Worm (Caenorhabditis elegans) whole organism, L1 larva: ENCODE measurements around the gene sre-37.

Experiments used
- aly-2 ChIP-seq: fragments of 150-350 bp; optimal IDR thresholded peaks from 2 replicates; lab custom pipeline; 2014; ENCODE audit warnings: missing biosample characterization, missing genetic modification characterization
- ceh-82 ChIP-seq, 3 experiments: fragments of 150-350 bp in 1 of 3; sonication (generic microtip) in 2 of 3; optimal IDR thresholded peaks; 2 replicates each; lab custom pipeline; 2014 to 2017; ENCODE audit warnings: missing biosample characterization in 3 of 3, missing genetic modification characterization in 3 of 3
- ces-1 ChIP-seq: fragments of 150-350 bp; optimal IDR thresholded peaks from 2 replicates; lab custom pipeline; 2014; ENCODE audit warnings: missing biosample characterization, missing genetic modification reagents, missing genetic modification characterization
- dpl-1 ChIP-seq, 3 experiments: fragments of 150-350 bp in 2 of 3; sonication (generic microtip) in 1 of 3; optimal IDR thresholded peaks; 2 replicates each; lab custom pipeline; 2014 to 2017; ENCODE audit warnings: missing biosample characterization in 3 of 3, missing genetic modification characterization in 3 of 3, missing genetic modification reagents in 3 of 3
- dsc-1 ChIP-seq: sonication (generic microtip); optimal IDR thresholded peaks from 2 replicates; lab custom pipeline; 2016; ENCODE audit warnings: mild to moderate bottlenecking, missing genetic modification characterization, missing compliant biosample characterization
- elt-2 ChIP-seq: sonication (generic microtip); optimal IDR thresholded peaks from 2 replicates; lab custom pipeline; 2016; ENCODE audit warnings: missing genetic modification characterization, mild to moderate bottlenecking, inconsistent platforms, missing compliant biosample characterization, missing genetic modification reagents
- fos-1 ChIP-seq: fragments of 150-350 bp; optimal IDR thresholded peaks from 2 replicates; lab custom pipeline; 2014; ENCODE audit warnings: missing biosample characterization, missing genetic modification characterization
- jun-1 ChIP-seq: fragments of 150-350 bp; optimal IDR thresholded peaks from 2 replicates; lab custom pipeline; 2014; ENCODE audit warnings: missing biosample characterization, missing genetic modification reagents, missing genetic modification characterization
- lin-35 ChIP-seq, 2 experiments: fragments of 150-350 bp; optimal IDR thresholded peaks; 2 replicates each; lab custom pipeline; 2014; ENCODE audit warnings: missing biosample characterization in 2 of 2, missing genetic modification characterization in 2 of 2, missing genetic modification reagents in 2 of 2
- mdl-1 ChIP-seq, 2 experiments: fragments of 150-350 bp; optimal IDR thresholded peaks; 2 replicates each; lab custom pipeline; 2014 to 2017; ENCODE audit warnings: missing biosample characterization in 2 of 2, missing genetic modification characterization in 2 of 2, inconsistent platforms in 1 of 2
- nhr-28 ChIP-seq: fragments of 150-350 bp; optimal IDR thresholded peaks from 2 replicates; lab custom pipeline; 2014; ENCODE audit warnings: missing biosample characterization, missing genetic modification characterization
- nhr-76 ChIP-seq: sonication (generic microtip); optimal IDR thresholded peaks from 2 replicates; lab custom pipeline; 2017; ENCODE audit warnings: missing biosample characterization, missing genetic modification characterization
- unc-62 ChIP-seq: fragments of 150-350 bp; optimal IDR thresholded peaks from 2 replicates; lab custom pipeline; 2014; ENCODE audit warnings: missing biosample characterization, missing genetic modification reagents, missing genetic modification characterization
- ztf-11 ChIP-seq, 2 experiments: sonication (generic microtip); optimal IDR thresholded peaks; 2 replicates each; lab custom pipeline; 2016 to 2017; ENCODE audit warnings: missing genetic modification characterization in 2 of 2, missing biosample characterization in 1 of 2, missing compliant biosample characterization in 1 of 2

DNA sequence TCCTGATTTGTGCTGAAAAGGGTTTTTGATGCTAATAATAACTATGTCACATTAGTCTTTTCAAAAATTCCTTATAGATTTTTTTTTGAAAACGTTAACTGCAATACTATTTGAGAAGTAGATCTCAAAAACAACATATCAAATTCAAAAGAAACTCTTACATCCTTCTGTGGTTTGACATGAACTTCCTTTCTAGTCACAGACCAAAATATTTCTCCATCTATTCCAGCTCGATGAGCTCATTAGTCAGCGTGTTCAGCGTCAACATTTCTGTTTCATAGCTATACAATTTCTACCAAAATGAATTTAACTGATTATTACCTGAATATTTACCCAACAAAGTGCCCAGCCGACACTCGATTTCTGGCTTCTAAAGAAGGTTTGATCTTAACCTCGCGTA is 43.0 kb downstream of the sre-37 start, which contains the start of gene srh-67:
- TF ChIP-seq dpl-1 (GFP tag; optimal IDR thresholded peaks at IDR 0.05; lab: Kevin White, UChicago) (no peak), ceh-82 (tag; optimal IDR thresholded peaks at IDR 0.05; lab: Kevin White, UChicago) (no peak), fos-1 (no peak), dsc-1 (no peak), mdl-1 (tag; optimal IDR thresholded peaks at IDR 0.05; lab: Kevin White, UChicago) (no peak), aly-2 (tag; lab: Kevin White, UChicago) (no peak), nhr-28 (tag; lab: Kevin White, UChicago) (no peak), elt-2 (tag; lab: Kevin White, UChicago) (no peak), jun-1 (tag; lab: Kevin White, UChicago) (no peak), lin-35 (GFP tag; optimal IDR thresholded peaks at IDR 0.05; lab: Kevin White, UChicago) (no peak), unc-62 (no peak), ces-1 (GFP tag; lab: Kevin White, UChicago) (no peak), nhr-76 (tag; lab: Kevin White, UChicago) (no peak), ztf-11 (tag; optimal IDR thresholded peaks at IDR 0.05; lab: Kevin White, UChicago) (no peak)
